Worm (Caenorhabditis elegans) whole organism, L1 larva: ENCODE data around the gene rnp-4.

Source experiments
- elt-3 ChIP-seq, 6 experiments: fragments of 150-350 bp in 1 of 6; sonication (generic microtip); optimal IDR thresholded peaks; 2 replicates each; lab custom pipeline; 2017 to 2018; ENCODE audit warnings: missing biosample characterization in 6 of 6, missing genetic modification characterization in 6 of 6, inconsistent platforms in 1 of 6
- jun-1 ChIP-seq: fragments of 150-350 bp; optimal IDR thresholded peaks from 2 replicates; lab custom pipeline; 2014; ENCODE audit warnings: missing biosample characterization, missing genetic modification reagents, missing genetic modification characterization
- nhr-11 ChIP-seq: fragments of 150-350 bp; optimal IDR thresholded peaks from 2 replicates; lab custom pipeline; 2014; ENCODE audit warnings: missing biosample characterization, missing genetic modification characterization
- unc-30 ChIP-seq: sonication (generic microtip); optimal IDR thresholded peaks from 2 replicates; lab custom pipeline; 2017; ENCODE audit warnings: missing biosample characterization, missing genetic modification characterization

DNA sequence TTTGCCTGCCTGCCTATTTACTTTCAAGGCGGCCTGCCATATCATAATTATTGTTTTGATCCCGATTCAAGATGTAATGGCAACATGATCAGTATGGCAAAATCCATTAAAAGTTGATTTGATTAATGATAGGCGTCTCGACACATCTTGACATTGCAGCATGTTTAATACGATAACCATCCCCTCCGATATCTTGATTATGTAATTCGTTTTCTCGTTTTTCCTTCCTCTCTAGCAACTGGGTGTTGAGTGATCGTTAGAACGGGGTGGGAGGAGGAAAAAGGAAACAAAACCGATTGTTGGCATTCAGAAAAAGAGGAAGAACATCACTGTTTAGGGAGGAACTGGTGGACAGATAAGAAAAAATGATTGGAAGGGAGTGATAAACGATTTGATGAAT lies 14.1 kb upstream of the rnp-4 start:
- peak in 1 of 6 experiments; percentile 39 for TF ChIP-seq elt-3 (tag; optimal IDR thresholded peaks at IDR 0.05; lab: Kevin White, UChicago)
- no peak for TF ChIP-seq jun-1 (tag; lab: Kevin White, UChicago)
- TF ChIP-seq unc-30 (tag; lab: Kevin White, UChicago), result no peak
- no peak for TF ChIP-seq nhr-11 (tag; lab: Kevin White, UChicago)
